Worm (Caenorhabditis elegans): ENCODE data around the gene fbxa-166.

DNA sequence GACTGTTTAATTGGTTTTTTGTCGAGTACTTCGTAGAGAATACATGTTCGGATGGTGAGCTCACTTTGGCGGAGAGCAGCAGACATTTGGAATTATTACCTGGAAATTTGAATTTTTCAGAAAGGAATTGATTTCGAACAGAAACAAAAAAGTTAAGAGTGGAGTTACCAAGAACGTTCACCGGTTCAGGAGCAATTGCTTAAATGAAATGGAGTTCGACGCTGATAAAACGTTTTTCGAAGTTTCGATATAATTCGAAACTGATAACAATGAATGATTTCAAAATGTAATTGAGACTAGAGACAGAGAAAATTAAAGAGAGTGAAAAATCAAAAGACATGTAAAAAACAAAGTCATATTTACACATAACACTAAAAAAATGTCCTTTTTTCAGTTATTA is 8.2 kb downstream of the fbxa-166 start, which contains the start of gene fbxa-163:
- TF ChIP-seq flt-1 (GFP tag; IDR thresholded peaks at IDR 0.05) (no peak), med-1 (GFP tag; optimal IDR thresholded peaks at IDR 0.05; ENCODE audit: insufficient read depth) (no peak), ztf-23 (GFP tag; IDR thresholded peaks at IDR 0.05) (no peak), klf-2 (GFP tag; conservative IDR thresholded peaks at IDR 0.05) (no peak), tab-1 (GFP tag; IDR thresholded peaks at IDR 0.05) (no peak), ref-1 (GFP tag; conservative IDR thresholded peaks at IDR 0.05) (no peak), ztf-29 (GFP tag; IDR thresholded peaks at IDR 0.05) (no peak), cog-1 (tag; optimal IDR thresholded peaks at IDR 0.05) (no peak), T22C8.4 (GFP tag; IDR thresholded peaks at IDR 0.05) (no peak)
